Fruit fly (Drosophila melanogaster): ENCODE measurements around the gene dikar.
A peak's percentile ranks its signal among the peaks of the same experiment; 100 is the strongest.

dikar gene

DNA sequence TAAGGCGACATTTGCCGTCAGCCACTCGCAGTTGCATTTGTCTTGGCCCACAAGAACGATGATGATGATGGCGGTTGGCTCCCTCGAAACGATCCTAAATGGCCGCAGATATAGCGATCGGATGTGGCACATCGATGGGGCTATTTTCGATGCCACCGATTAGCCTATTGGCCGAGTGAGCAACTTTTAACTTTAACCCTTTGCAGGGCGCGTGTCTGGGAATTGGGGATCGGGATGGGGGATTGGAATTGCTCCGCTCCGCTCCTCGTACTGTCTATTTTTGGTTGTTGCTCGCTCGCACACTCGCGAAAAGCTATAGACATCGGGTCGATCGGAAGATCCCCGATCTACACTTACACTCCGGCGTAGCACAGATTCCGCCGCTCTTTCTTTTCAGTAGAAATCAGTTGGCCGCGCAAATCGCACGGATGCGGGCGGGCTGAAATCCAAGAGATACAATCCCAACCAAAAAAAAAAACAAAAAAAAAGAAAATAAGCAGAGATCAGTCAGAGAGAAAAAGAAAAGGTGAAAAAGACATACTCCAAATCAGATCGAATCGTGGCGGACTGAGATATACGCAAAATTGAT is 38.4 kb downstream of the dikar start, which contains the start of gene CG8519:
CG8519 (plus strand) TSS at position 393 of the 589 bp plus-strand sequence.
- TF ChIP-seq CG11294 (GFP tag; IDR thresholded peaks at IDR 0.05): no peak
- TF ChIP-seq svp (GFP tag): no peak
- peak; percentile 1 for TF ChIP-seq CG6276 (GFP tag; optimal IDR thresholded peaks at IDR 0.05)
- no peak for TF ChIP-seq topi (GFP tag; optimal IDR thresholded peaks at IDR 0.05)
- no peak for TF ChIP-seq CG3919 (GFP tag; optimal IDR thresholded peaks at IDR 0.05)
- TF ChIP-seq CG8119 (GFP tag; IDR thresholded peaks at IDR 0.05): peak; percentile 59; the same call in 2 of the 3 replicates
- no peak for TF ChIP-seq CG4318 (GFP tag; optimal IDR thresholded peaks at IDR 0.05)
- no peak for TF ChIP-seq fd85E (GFP tag; optimal IDR thresholded peaks at IDR 0.05)
- no peak for TF ChIP-seq Hr39 (GFP tag; optimal IDR thresholded peaks at IDR 0.05)
- peak; percentile 56 for TF ChIP-seq CG15336 (GFP tag; IDR thresholded peaks at IDR 0.05)
- TF ChIP-seq Sox102F (GFP tag; optimal IDR thresholded peaks at IDR 0.05): no peak
- no peak for TF ChIP-seq CG32006 (GFP tag; optimal IDR thresholded peaks at IDR 0.05)
- TF ChIP-seq CG6854 (GFP tag; optimal IDR thresholded peaks at IDR 0.05): no peak
- no peak for TF ChIP-seq CG34406 (GFP tag; optimal IDR thresholded peaks at IDR 0.05)
- no peak for TF ChIP-seq CG3032 (tag; optimal IDR thresholded peaks at IDR 0.05)
- no peak for TF ChIP-seq CG7368 (GFP tag; optimal IDR thresholded peaks at IDR 0.05)
- peak; percentile 79 for TF ChIP-seq eg (GFP tag; IDR thresholded peaks at IDR 0.05)
- no peak for TF ChIP-seq Eip93F (GFP tag; optimal IDR thresholded peaks at IDR 0.05)
- no peak for TF ChIP-seq acj6 (GFP tag; optimal IDR thresholded peaks at IDR 0.05)
- TF ChIP-seq CG8632 (GFP tag; optimal IDR thresholded peaks at IDR 0.05): no peak
- no peak for TF ChIP-seq Ets21C (GFP tag; optimal IDR thresholded peaks at IDR 0.05)

dm6 chr3L:6703368-6703807 is 39.6 kb downstream of the dikar start, which contains the start of gene SP1173:
Gene SP1173 (minus strand): TSS chr3L:6703521.
- peak; percentile 53 for TF ChIP-seq CG3919 (GFP tag; optimal IDR thresholded peaks at IDR 0.05)
- no peak for TF ChIP-seq dsx (GFP tag; optimal IDR thresholded peaks at IDR 0.05; ENCODE audit: poor library complexity, severe bottlenecking)
- peak; percentile 2 for TF ChIP-seq CG6276 (GFP tag; optimal IDR thresholded peaks at IDR 0.05)
- TF ChIP-seq CG4318 (GFP tag; optimal IDR thresholded peaks at IDR 0.05): no peak
- peak; percentile 0 for TF ChIP-seq achi (GFP tag; optimal IDR thresholded peaks at IDR 0.05)
- peak; percentile 1 for TF ChIP-seq CG9139 (GFP tag; optimal IDR thresholded peaks at IDR 0.05)
- no peak for TF ChIP-seq fkh (GFP tag; optimal IDR thresholded peaks at IDR 0.05)
- TF ChIP-seq Eip78C (GFP tag): peak; percentile 51
- peak; percentile 60 for TF ChIP-seq CG15336 (GFP tag; IDR thresholded peaks at IDR 0.05)
- TF ChIP-seq CG11902 (GFP tag; optimal IDR thresholded peaks at IDR 0.05): no peak
- peak; percentile 64 for TF ChIP-seq CG6854 (GFP tag; optimal IDR thresholded peaks at IDR 0.05)
- peak; percentile 68; the same call in 1 of the 3 replicates for TF ChIP-seq CG6163 (GFP tag; IDR thresholded peaks at IDR 0.05)
- peak; percentile 59; the same call in 2 of the 3 replicates for TF ChIP-seq eg (GFP tag; IDR thresholded peaks at IDR 0.05)
- TF ChIP-seq lz (GFP tag; optimal IDR thresholded peaks at IDR 0.05): no peak
- peak in 1 of 2 experiments; percentile 3 for TF ChIP-seq ss (GFP tag; optimal IDR thresholded peaks at IDR 0.05)
- peak; percentile 71 for TF ChIP-seq CG1621 (tag; optimal IDR thresholded peaks at IDR 0.05)
- TF ChIP-seq CG34406 (GFP tag; optimal IDR thresholded peaks at IDR 0.05): no peak
- TF ChIP-seq net (GFP tag; optimal IDR thresholded peaks at IDR 0.05): peak; percentile 67
- TF ChIP-seq Lpt (GFP tag; optimal IDR thresholded peaks at IDR 0.05): peak; percentile 20

- TF ChIP-seq vri (GFP tag; optimal IDR thresholded peaks at IDR 0.05) (no peak), OdsH (GFP tag; optimal IDR thresholded peaks at IDR 0.05) (no peak), Gug (GFP tag; IDR thresholded peaks at IDR 0.05) (no peak), ss (GFP tag; optimal IDR thresholded peaks at IDR 0.05) (no peak), CG8119 (GFP tag; IDR thresholded peaks at IDR 0.05) (no peak), CG15336 (GFP tag; IDR thresholded peaks at IDR 0.05) (no peak)
These were observed 41.9 kb downstream of the dikar start for dm6 chr3L:6700962-6701477.
